Fruit fly (Drosophila melanogaster): ENCODE measurements around the gene CG10984.

DNA sequence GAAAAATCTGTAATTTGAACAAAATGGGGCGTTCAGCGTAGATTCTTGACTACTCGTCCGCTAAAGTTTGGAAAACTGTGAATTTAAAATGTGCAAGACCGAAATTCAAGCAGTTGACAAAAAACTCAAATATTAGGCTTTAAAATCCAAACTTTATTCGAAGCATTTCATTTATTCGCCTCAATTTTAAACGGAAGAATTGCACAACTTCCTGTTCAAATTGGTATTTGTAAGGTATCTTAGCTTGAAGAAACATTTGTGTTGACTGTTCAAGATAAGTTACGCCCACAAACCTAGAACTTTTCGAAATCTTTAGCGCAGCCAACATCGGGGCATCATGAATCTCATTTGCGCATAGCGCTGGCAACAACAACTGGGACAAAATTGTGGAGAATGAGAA is 28.7 kb downstream of the CG10984 start, which contains the start of gene CG32106:
- TF ChIP-seq kay (GFP tag; ENCODE audit: borderline replicate concordance) (no peak), Hr96 (GFP tag; optimal IDR thresholded peaks at IDR 0.05) (no peak), cic (GFP tag; optimal IDR thresholded peaks at IDR 0.05) (no peak), Crg-1 (GFP tag; optimal IDR thresholded peaks at IDR 0.05) (no peak), CG7045 (GFP tag; optimal IDR thresholded peaks at IDR 0.05) (no peak), CG1620 (GFP tag; optimal IDR thresholded peaks at IDR 0.05) (no peak), ovo (GFP tag; optimal IDR thresholded peaks at IDR 0.05) (no peak), CG14711 (tag; optimal IDR thresholded peaks at IDR 0.05) (no peak), pad (GFP tag; optimal IDR thresholded peaks at IDR 0.05) (no peak), CG11617 (GFP tag; optimal IDR thresholded peaks at IDR 0.05) (no peak), bab1 (GFP tag; optimal IDR thresholded peaks at IDR 0.05) (no peak)

Measured in whole organism, adult.